Worm (Caenorhabditis elegans) whole organism, L3 larva: ENCODE results near the gene M03E7.2.

ENCODE experiments used
- R02D3.7 ChIP-seq: fragments of 150-350 bp; optimal IDR thresholded peaks from 2 replicates; lab custom pipeline; 2014; ENCODE audit warnings: missing biosample characterization, missing genetic modification characterization
- ama-1 ChIP-seq: fragments of 150-350 bp; optimal IDR thresholded peaks from 2 replicates; lab custom pipeline; 2018
- ceh-28 ChIP-seq: fragments of 150-350 bp; optimal IDR thresholded peaks from 2 replicates; lab custom pipeline; 2014; ENCODE audit warnings: missing biosample characterization, missing genetic modification reagents, missing genetic modification characterization
- ceh-82 ChIP-seq: fragments of 150-350 bp; optimal IDR thresholded peaks from 2 replicates; lab custom pipeline; 2014; ENCODE audit warnings: missing biosample characterization, missing genetic modification characterization
- ceh-9 ChIP-seq: sonication (generic microtip); optimal IDR thresholded peaks from 2 replicates; lab custom pipeline; 2018; ENCODE audit warnings: missing biosample characterization, missing genetic modification characterization
- daf-12 ChIP-seq: fragments of 150-350 bp; optimal IDR thresholded peaks from 2 replicates; lab custom pipeline; 2014; ENCODE audit warnings: missing biosample characterization, missing genetic modification reagents, missing genetic modification characterization
- egl-27 ChIP-seq: sonication (generic microtip); optimal IDR thresholded peaks from 4 replicates; lab custom pipeline; 2017; ENCODE audit warnings: missing biosample characterization, missing genetic modification reagents, missing genetic modification characterization
- egl-5 ChIP-seq: fragments of 150-350 bp; optimal IDR thresholded peaks from 2 replicates; lab custom pipeline; 2017; ENCODE audit warnings: missing biosample characterization, missing genetic modification reagents, missing genetic modification characterization, inconsistent platforms
- elt-1 ChIP-seq: fragments of 150-350 bp; optimal IDR thresholded peaks from 2 replicates; lab custom pipeline; 2014; ENCODE audit warnings: missing biosample characterization, missing genetic modification characterization
- elt-2 ChIP-seq: sonication (generic microtip); optimal IDR thresholded peaks from 2 replicates; lab custom pipeline; 2016; ENCODE audit warnings: missing genetic modification reagents, mild to moderate bottlenecking, missing genetic modification characterization, missing compliant biosample characterization
- fos-1 ChIP-seq: fragments of 150-350 bp; optimal IDR thresholded peaks from 2 replicates; lab custom pipeline; 2014; ENCODE audit warnings: missing biosample characterization, missing genetic modification characterization
- jun-1 ChIP-seq: fragments of 150-350 bp; optimal IDR thresholded peaks from 2 replicates; lab custom pipeline; 2014; ENCODE audit warnings: missing biosample characterization, missing genetic modification reagents, missing genetic modification characterization
- lin-15B ChIP-seq: fragments of 150-350 bp; optimal IDR thresholded peaks from 2 replicates; lab custom pipeline; 2014; ENCODE audit warnings: missing biosample characterization, missing genetic modification characterization
- lin-39 ChIP-seq: fragments of 150-350 bp; optimal IDR thresholded peaks from 2 replicates; lab custom pipeline; 2018; ENCODE audit warnings: missing biosample characterization, missing genetic modification reagents, missing genetic modification characterization
- lsy-12 ChIP-seq: sonication (generic microtip); optimal IDR thresholded peaks from 2 replicates; lab custom pipeline; 2016; ENCODE audit warnings: mild to moderate bottlenecking, missing genetic modification characterization, missing compliant biosample characterization
- mdl-1 ChIP-seq: fragments of 150-350 bp; optimal IDR thresholded peaks from 2 replicates; lab custom pipeline; 2014; ENCODE audit warnings: missing biosample characterization, missing genetic modification characterization
- mml-1 ChIP-seq: fragments of 150-350 bp; sonication (generic microtip); optimal IDR thresholded peaks from 3 replicates; lab custom pipeline; 2014; ENCODE audit warnings: missing biosample characterization, missing genetic modification characterization
- nfya-1 ChIP-seq: sonication (generic microtip); optimal IDR thresholded peaks from 2 replicates; lab custom pipeline; 2017; ENCODE audit warnings: missing genetic modification characterization, mild to moderate bottlenecking, missing compliant biosample characterization, antibody characterized with exemption, moderate library complexity; ENCODE audit not compliant: insufficient read depth
- nhr-11 ChIP-seq: fragments of 150-350 bp; optimal IDR thresholded peaks from 2 replicates; lab custom pipeline; 2014; ENCODE audit warnings: missing biosample characterization, missing genetic modification characterization
- nhr-23 ChIP-seq: fragments of 150-350 bp; optimal IDR thresholded peaks from 2 replicates; lab custom pipeline; 2014; ENCODE audit warnings: missing biosample characterization, missing genetic modification reagents, missing genetic modification characterization
- nhr-25 ChIP-seq: sonication (generic microtip); optimal IDR thresholded peaks from 2 replicates; lab custom pipeline; 2017; ENCODE audit warnings: missing biosample characterization, missing genetic modification characterization
- nhr-67 ChIP-seq: fragments of 150-350 bp; optimal IDR thresholded peaks from 2 replicates; lab custom pipeline; 2014; ENCODE audit warnings: missing biosample characterization, missing genetic modification characterization
- nhr-76 ChIP-seq: fragments of 150-350 bp; sonication (generic microtip); optimal IDR thresholded peaks from 5 replicates; lab custom pipeline; 2014; ENCODE audit warnings: missing biosample characterization, missing genetic modification characterization
- nhr-77 ChIP-seq: fragments of 150-350 bp; optimal IDR thresholded peaks from 2 replicates; lab custom pipeline; 2014; ENCODE audit warnings: missing biosample characterization, missing genetic modification characterization
- pqm-1 ChIP-seq: fragments of 150-350 bp; optimal IDR thresholded peaks from 2 replicates; lab custom pipeline; 2017; ENCODE audit warnings: missing biosample characterization, missing genetic modification characterization, inconsistent platforms
- sea-2 ChIP-seq: fragments of 150-350 bp; sonication (generic microtip); optimal IDR thresholded peaks from 4 replicates; lab custom pipeline; 2014; ENCODE audit warnings: missing biosample characterization, missing genetic modification reagents, missing genetic modification characterization
- skn-1 ChIP-seq: fragments of 150-350 bp; optimal IDR thresholded peaks from 2 replicates; lab custom pipeline; 2014; ENCODE audit warnings: missing biosample characterization, missing genetic modification characterization
- snpc-4 ChIP-seq: fragments of 150-350 bp; optimal IDR thresholded peaks from 2 replicates; lab custom pipeline; 2014; ENCODE audit warnings: missing biosample characterization, missing genetic modification characterization
- tbx-2 ChIP-seq: sonication (generic microtip); optimal IDR thresholded peaks from 2 replicates; lab custom pipeline; 2016; ENCODE audit warnings: mild to moderate bottlenecking, missing genetic modification characterization, missing compliant biosample characterization
- unc-62 ChIP-seq: fragments of 150-350 bp; sonication (generic microtip); optimal IDR thresholded peaks from 4 replicates; lab custom pipeline; 2014; ENCODE audit warnings: missing biosample characterization, missing genetic modification reagents, missing genetic modification characterization
- zag-1 ChIP-seq: fragments of 150-350 bp; optimal IDR thresholded peaks from 2 replicates; lab custom pipeline; 2014; ENCODE audit warnings: missing biosample characterization, missing genetic modification characterization
- ztf-11 ChIP-seq: fragments of 150-350 bp; optimal IDR thresholded peaks from 2 replicates; lab custom pipeline; 2014; ENCODE audit warnings: missing biosample characterization, missing genetic modification characterization
- ztf-4 ChIP-seq: fragments of 150-350 bp; optimal IDR thresholded peaks from 2 replicates; lab custom pipeline; 2014; ENCODE audit warnings: missing biosample characterization, missing genetic modification characterization

Gene M03E7.2

DNA sequence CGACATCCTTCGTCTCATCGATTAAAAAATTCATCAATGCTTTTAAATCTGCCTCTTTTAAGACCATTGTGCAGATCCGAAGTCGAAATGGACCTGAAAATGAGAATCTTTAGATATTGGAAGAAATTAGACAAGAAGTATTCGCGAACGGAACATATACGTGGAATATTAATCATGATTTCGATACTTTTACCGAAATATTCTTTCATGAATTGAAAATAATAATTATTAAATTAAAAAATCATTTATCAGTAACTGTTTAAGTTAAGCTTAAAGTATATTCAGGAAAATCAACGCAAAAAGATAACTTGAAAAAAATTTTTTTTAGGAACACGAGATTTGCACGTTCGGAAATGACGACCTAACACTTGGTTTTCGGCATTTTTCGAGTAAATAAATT is 16.1 kb upstream of the M03E7.2 start, which contains the start of gene CD4.8:
TSS of gene CD4.8 (minus strand) at position 101 of the 400 bp plus-strand sequence.
- TF ChIP-seq ceh-9 (tag; lab: Kevin White, UChicago) = no peak
- TF ChIP-seq lin-39 (tag; lab: Kevin White, UChicago) = no peak
- TF ChIP-seq nhr-67 (tag; lab: Kevin White, UChicago) = no peak
- TF ChIP-seq tbx-2 (tag; lab: Kevin White, UChicago) = no peak
- TF ChIP-seq nhr-11 (tag; lab: Kevin White, UChicago) = no peak
- no peak for TF ChIP-seq elt-2 (tag; lab: Kevin White, UChicago)
- TF ChIP-seq pqm-1 (tag; lab: Kevin White, UChicago) = no peak
- TF ChIP-seq, all 47 proteins: peak for 0

- TF ChIP-seq pqm-1 (tag; lab: Kevin White, UChicago) (no peak), nhr-67 (tag; lab: Kevin White, UChicago) (no peak), egl-27 (tag; lab: Kevin White, UChicago) (no peak), zag-1 (no peak), ceh-28 (tag; lab: Kevin White, UChicago) (no peak)
These were observed 11.1 kb upstream of the M03E7.2 start, which contains the start of gene CD4.1 for ce11 chrV:5606255-5606654. TSS of gene CD4.1 (plus strand) at chrV:5606555.

DNA sequence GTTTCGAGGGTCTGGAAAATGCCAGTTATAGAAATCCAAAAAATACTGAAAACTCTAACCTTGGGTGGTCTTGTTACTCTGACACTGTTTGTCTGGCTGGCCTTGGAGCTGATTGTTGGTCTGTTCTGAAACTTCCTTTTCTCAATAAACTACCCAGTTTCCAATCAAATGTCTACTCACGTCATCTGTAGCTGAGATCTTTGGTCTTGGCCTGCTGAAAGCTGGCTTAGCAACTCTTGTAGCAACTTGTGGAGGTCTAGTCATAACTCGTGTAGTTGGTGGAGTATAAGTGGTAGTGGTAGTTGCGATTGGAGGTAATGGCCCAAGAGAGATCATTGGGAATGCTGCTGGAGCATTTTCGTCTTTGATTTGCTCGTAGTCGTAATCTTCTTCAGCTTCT is 7.2 kb upstream of the M03E7.2 start:
- TF ChIP-seq nhr-67 (tag; lab: Kevin White, UChicago) = no peak
- no peak for TF ChIP-seq nhr-77 (tag; lab: Kevin White, UChicago)
- no peak for TF ChIP-seq egl-5 (tag; lab: Kevin White, UChicago)
- no peak for TF ChIP-seq jun-1 (tag; lab: Kevin White, UChicago)
- TF ChIP-seq nhr-23 (tag; lab: Kevin White, UChicago) = no peak
- TF ChIP-seq lin-39 (tag; lab: Kevin White, UChicago) = no peak
- TF ChIP-seq nhr-25 (tag; lab: Kevin White, UChicago) = no peak
- no peak for TF ChIP-seq R02D3.7 (tag; lab: Kevin White, UChicago)
- TF ChIP-seq mdl-1 (tag; lab: Kevin White, UChicago) = no peak
- no peak for TF ChIP-seq ztf-4
- TF ChIP-seq sea-2 = no peak
- no peak for TF ChIP-seq fos-1
- TF ChIP-seq ceh-9 (tag; lab: Kevin White, UChicago) = no peak
- TF ChIP-seq ama-1 (lab: Kevin White, UChicago) = no peak
- TF ChIP-seq elt-1 (tag; lab: Kevin White, UChicago) = no peak
- no peak for TF ChIP-seq pqm-1 (tag; lab: Kevin White, UChicago)
- no peak for TF ChIP-seq ceh-82
- TF ChIP-seq snpc-4 (tag; lab: Kevin White, UChicago) = no peak

- TF ChIP-seq egl-5 (tag; lab: Kevin White, UChicago) (no peak), snpc-4 (tag; lab: Kevin White, UChicago) (no peak), jun-1 (tag; lab: Kevin White, UChicago) (no peak), lsy-12 (tag; lab: Kevin White, UChicago) (no peak), nhr-76 (tag; lab: Kevin White, UChicago) (no peak), lin-15B (tag; lab: Kevin White, UChicago) (no peak), mml-1 (tag; lab: Kevin White, UChicago) (no peak), elt-2 (tag; lab: Kevin White, UChicago) (no peak), lin-39 (tag; lab: Kevin White, UChicago) (no peak), ama-1 (lab: Kevin White, UChicago) (no peak), nfya-1 (tag; lab: Kevin White, UChicago) (no peak), skn-1 (tag; lab: Kevin White, UChicago) (no peak), unc-62 (GFP tag; lab: Kevin White, UChicago) (no peak), daf-12 (tag; lab: Kevin White, UChicago) (no peak), nhr-77 (tag; lab: Kevin White, UChicago) (no peak)
- TF ChIP-seq, all 47 proteins: peak for 0
These were observed 4.3 kb upstream of the M03E7.2 start, which contains the start of gene lrpc-1 for ce11 chrV:5613109-5613508. TSS of gene lrpc-1 (minus strand) at chrV:5613209.

- no peak for TF ChIP-seq nhr-67 (tag; lab: Kevin White, UChicago)
- no peak for TF ChIP-seq ceh-9 (tag; lab: Kevin White, UChicago)
- no peak for TF ChIP-seq ztf-11 (tag; lab: Kevin White, UChicago)
These were observed 2.7 kb upstream of the M03E7.2 start, which contains the start of gene M03E7.3 for ce11 chrV:5614724-5615123. TSS of gene M03E7.3 (plus strand) at chrV:5615024.
